Worm (Caenorhabditis elegans) whole organism, L1 larva: ENCODE measurements around the gene eol-1.

Source experiments
- C34B4.2 ChIP-seq: sonication (generic microtip); optimal IDR thresholded peaks from 2 replicates; lab custom pipeline; 2017; ENCODE audit warnings: mild to moderate bottlenecking, missing genetic modification characterization, missing compliant biosample characterization
- F16B12.6 ChIP-seq: fragments of 150-350 bp; optimal IDR thresholded peaks from 2 replicates; lab custom pipeline; 2014; ENCODE audit warnings: missing biosample characterization, missing genetic modification characterization
- Y116A8C.19 ChIP-seq: sonication (generic microtip); optimal IDR thresholded peaks from 2 replicates; lab custom pipeline; 2016; ENCODE audit warnings: missing compliant biosample characterization, missing genetic modification characterization, borderline replicate concordance
- aly-2 ChIP-seq: fragments of 150-350 bp; optimal IDR thresholded peaks from 2 replicates; lab custom pipeline; 2014; ENCODE audit warnings: missing biosample characterization, missing genetic modification characterization
- ceh-63 ChIP-seq: fragments of 200-800 bp; sonication (Bioruptor generic); optimal IDR thresholded peaks from 2 replicates; lab custom pipeline; 2018; ENCODE audit warnings: mild to moderate bottlenecking, missing genetic modification characterization, missing compliant biosample characterization
- ceh-8 ChIP-seq: fragments of 200-800 bp; sonication (Bioruptor generic); optimal IDR thresholded peaks from 2 replicates; lab custom pipeline; 2018; ENCODE audit warnings: mild to moderate bottlenecking, missing genetic modification characterization, moderate library complexity, missing compliant biosample characterization
- ceh-82 ChIP-seq, 3 experiments: fragments of 150-350 bp in 1 of 3; sonication (generic microtip) in 2 of 3; optimal IDR thresholded peaks; 2 replicates each; lab custom pipeline; 2014 to 2017; ENCODE audit warnings: missing biosample characterization in 3 of 3, missing genetic modification characterization in 3 of 3
- dsc-1 ChIP-seq: sonication (generic microtip); optimal IDR thresholded peaks from 2 replicates; lab custom pipeline; 2016; ENCODE audit warnings: mild to moderate bottlenecking, missing genetic modification characterization, missing compliant biosample characterization
- efl-3 ChIP-seq: fragments of 200-800 bp; sonication (Bioruptor generic); optimal IDR thresholded peaks from 2 replicates; lab custom pipeline; 2018; ENCODE audit warnings: mild to moderate bottlenecking, missing genetic modification characterization, missing compliant biosample characterization
- egl-13 ChIP-seq: sonication (generic microtip); optimal IDR thresholded peaks from 2 replicates; lab custom pipeline; 2016; ENCODE audit warnings: missing genotype, missing genetic modification reagents, missing genetic modification characterization, missing compliant biosample characterization
- egl-27 ChIP-seq, 2 experiments: fragments of 150-350 bp in 1 of 2; sonication (generic microtip); optimal IDR thresholded peaks; 3 replicates each; lab custom pipeline; 2017 to 2018; ENCODE audit warnings: missing biosample characterization in 2 of 2, missing genetic modification characterization in 2 of 2, missing genetic modification reagents in 2 of 2
- elt-3 ChIP-seq, 6 experiments: fragments of 150-350 bp in 1 of 6; sonication (generic microtip); optimal IDR thresholded peaks; 2 replicates each; lab custom pipeline; 2017 to 2018; ENCODE audit warnings: missing biosample characterization in 6 of 6, missing genetic modification characterization in 6 of 6, inconsistent platforms in 1 of 6
- ets-5 ChIP-seq: fragments of 200-800 bp; sonication (Bioruptor generic); IDR thresholded peaks from 2 replicates; pipeline ENCODE4 v1.3.6; 2022; ENCODE audit warnings: missing genetic modification characterization, missing compliant biosample characterization
- fkh-8 ChIP-seq: sonication (generic microtip); optimal IDR thresholded peaks from 2 replicates; lab custom pipeline; 2016; ENCODE audit warnings: mild to moderate bottlenecking, missing genetic modification characterization, missing compliant biosample characterization
- hlh-17 ChIP-seq: fragments of 200-800 bp; sonication (Bioruptor generic); optimal IDR thresholded peaks from 2 replicates; lab custom pipeline; 2018; ENCODE audit warnings: missing genetic modification characterization, mild to moderate bottlenecking, missing compliant biosample characterization, moderate library complexity, borderline replicate concordance
- hpl-2 ChIP-seq: fragments of 150-350 bp; optimal IDR thresholded peaks from 2 replicates; lab custom pipeline; 2014; ENCODE audit warnings: missing biosample characterization, missing genetic modification reagents, missing genetic modification characterization
- jun-1 ChIP-seq: fragments of 150-350 bp; optimal IDR thresholded peaks from 2 replicates; lab custom pipeline; 2014; ENCODE audit warnings: missing biosample characterization, missing genetic modification reagents, missing genetic modification characterization
- lin-13 ChIP-seq: fragments of 150-350 bp; optimal IDR thresholded peaks from 2 replicates; lab custom pipeline; 2014; ENCODE audit warnings: missing biosample characterization, missing genetic modification reagents, missing genetic modification characterization
- lir-3 ChIP-seq: sonication (generic microtip); optimal IDR thresholded peaks from 2 replicates; lab custom pipeline; 2016; ENCODE audit warnings: mild to moderate bottlenecking, missing genetic modification characterization, moderate library complexity, missing compliant biosample characterization; ENCODE audit not compliant: poor library complexity
- mab-9 ChIP-seq: fragments of 200-800 bp; sonication (Bioruptor generic); IDR thresholded peaks from 2 replicates; pipeline ENCODE4 v1.3.6; 2022; ENCODE audit warnings: missing genetic modification reagents, missing genetic modification characterization, missing compliant biosample characterization
- mep-1 ChIP-seq: fragments of 150-350 bp; optimal IDR thresholded peaks from 2 replicates; lab custom pipeline; 2014; ENCODE audit warnings: missing biosample characterization, missing genetic modification characterization
- nhr-11 ChIP-seq: fragments of 150-350 bp; optimal IDR thresholded peaks from 2 replicates; lab custom pipeline; 2014; ENCODE audit warnings: missing biosample characterization, missing genetic modification characterization
- nhr-12 ChIP-seq: sonication (generic microtip); optimal IDR thresholded peaks from 2 replicates; lab custom pipeline; 2017; ENCODE audit warnings: missing biosample characterization, missing genetic modification characterization
- nhr-19 ChIP-seq: fragments of 200-800 bp; sonication (Bioruptor generic); conservative IDR thresholded peaks from 2 replicates; pipeline ENCODE4 v1.3.6; 2022; ENCODE audit warnings: missing genetic modification characterization, missing compliant biosample characterization
- nhr-71 ChIP-seq: sonication (generic microtip); optimal IDR thresholded peaks from 2 replicates; lab custom pipeline; 2016; ENCODE audit warnings: mild to moderate bottlenecking, missing genetic modification characterization, moderate library complexity, missing compliant biosample characterization
- nhr-76 ChIP-seq: sonication (generic microtip); optimal IDR thresholded peaks from 2 replicates; lab custom pipeline; 2017; ENCODE audit warnings: missing biosample characterization, missing genetic modification characterization
- nhr-84 ChIP-seq: sonication (generic microtip); optimal IDR thresholded peaks from 2 replicates; lab custom pipeline; 2017; ENCODE audit warnings: missing biosample characterization, missing genetic modification characterization
- nhr-90 ChIP-seq: sonication (generic microtip); optimal IDR thresholded peaks from 2 replicates; lab custom pipeline; 2016; ENCODE audit warnings: mild to moderate bottlenecking, missing genetic modification characterization, missing compliant biosample characterization; ENCODE audit not compliant: poor library complexity
- pag-3 ChIP-seq: sonication (generic microtip); optimal IDR thresholded peaks from 2 replicates; lab custom pipeline; 2017; ENCODE audit warnings: missing genetic modification characterization, mild to moderate bottlenecking, missing compliant biosample characterization, antibody characterized with exemption, borderline replicate concordance; ENCODE audit not compliant: insufficient read depth
- pax-3 ChIP-seq: fragments of 200-800 bp; sonication (Bioruptor generic); optimal IDR thresholded peaks from 2 replicates; lab custom pipeline; 2018; ENCODE audit warnings: mild to moderate bottlenecking, missing genetic modification characterization, moderate library complexity, missing compliant biosample characterization
- rnt-1 ChIP-seq: sonication (generic microtip); optimal IDR thresholded peaks from 2 replicates; lab custom pipeline; 2016; ENCODE audit warnings: mild to moderate bottlenecking, missing genetic modification characterization, moderate library complexity, missing compliant biosample characterization
- skn-1 ChIP-seq: fragments of 150-350 bp; optimal IDR thresholded peaks from 2 replicates; lab custom pipeline; 2014; ENCODE audit warnings: missing biosample characterization, missing genetic modification characterization
- sox-4 ChIP-seq: sonication (generic microtip); optimal IDR thresholded peaks from 2 replicates; lab custom pipeline; 2016; ENCODE audit warnings: missing genetic modification characterization, missing compliant biosample characterization
- tbx-2 ChIP-seq: sonication (generic microtip); optimal IDR thresholded peaks from 2 replicates; lab custom pipeline; 2016; ENCODE audit warnings: missing genetic modification characterization, missing compliant biosample characterization
- tlp-1 ChIP-seq: fragments of 150-350 bp; optimal IDR thresholded peaks from 2 replicates; lab custom pipeline; 2014; ENCODE audit warnings: missing biosample characterization, missing genetic modification characterization
- unc-30 ChIP-seq: sonication (generic microtip); optimal IDR thresholded peaks from 2 replicates; lab custom pipeline; 2017; ENCODE audit warnings: missing biosample characterization, missing genetic modification characterization
- unc-98 ChIP-seq: fragments of 200-800 bp; sonication (Bioruptor generic); IDR thresholded peaks from 2 replicates; pipeline ENCODE4 v1.3.6; 2022; ENCODE audit warnings: missing genetic modification characterization, missing compliant biosample characterization
- vab-15 ChIP-seq: sonication (generic microtip); optimal IDR thresholded peaks from 2 replicates; lab custom pipeline; 2017; ENCODE audit warnings: missing genotype, mild to moderate bottlenecking, missing genetic modification characterization, missing compliant biosample characterization
- xbp-1 ChIP-seq: sonication (generic microtip); optimal IDR thresholded peaks from 2 replicates; lab custom pipeline; 2016; ENCODE audit warnings: missing genetic modification characterization, missing compliant biosample characterization
- ztf-11 ChIP-seq, 2 experiments: sonication (generic microtip); optimal IDR thresholded peaks; 2 replicates each; lab custom pipeline; 2016 to 2017; ENCODE audit warnings: missing genetic modification characterization in 2 of 2, missing biosample characterization in 1 of 2, missing compliant biosample characterization in 1 of 2
- ztf-4 ChIP-seq: fragments of 150-350 bp; optimal IDR thresholded peaks from 2 replicates; lab custom pipeline; 2014; ENCODE audit warnings: missing biosample characterization, missing genetic modification characterization

eol-1 gene

ce11 chrV:14012002-14012554 is 31.4 kb upstream of the eol-1 start, which contains the start of the genes ddx-17 and aip-1 (continued):
- no peak for TF ChIP-seq ztf-4
- TF ChIP-seq mep-1 = peak; percentile 82
- no peak for TF ChIP-seq C34B4.2 (tag; lab: Kevin White, UChicago)
- no peak for TF ChIP-seq ztf-11 (tag; optimal IDR thresholded peaks at IDR 0.05; lab: Kevin White, UChicago)
- TF ChIP-seq lir-3 (tag; lab: Kevin White, UChicago) = no peak
- no peak for TF ChIP-seq pag-3 (tag; lab: Kevin White, UChicago)
- TF ChIP-seq tbx-2 (tag; lab: Kevin White, UChicago) = peak; percentile 76
- no peak for TF ChIP-seq nhr-84 (tag; lab: Kevin White, UChicago)
- no peak for TF ChIP-seq nhr-76 (tag; lab: Kevin White, UChicago)
- TF ChIP-seq xbp-1 = peak; percentile 60
- peak; percentile 86 for TF ChIP-seq nhr-71 (tag; lab: Kevin White, UChicago)
- TF ChIP-seq sox-4 (tag; lab: Kevin White, UChicago) = peak; percentile 41
- peak; percentile 55 for TF ChIP-seq dsc-1 (tag; lab: Kevin White, UChicago)
- peak; percentile 20; the same call in 1 of the 2 replicates for TF ChIP-seq mab-9 (GFP tag; lab: Robert Waterston, UW)
- TF ChIP-seq Y116A8C.19 (tag; lab: Kevin White, UChicago) = no peak
- TF ChIP-seq pax-3 (tag; lab: Kevin White, UChicago) = peak; percentile 74
- TF ChIP-seq nhr-19 (GFP tag; lab: Robert Waterston, UW) = peak; percentile 67
- TF ChIP-seq hpl-2 (GFP tag; lab: Kevin White, UChicago) = peak; percentile 37
- TF ChIP-seq elt-3 (tag; optimal IDR thresholded peaks at IDR 0.05; lab: Kevin White, UChicago) = peak in 1 of 6 experiments; percentile 49
- TF ChIP-seq aly-2 = no peak
- TF ChIP-seq nhr-11 (tag; lab: Kevin White, UChicago) = no peak
- TF ChIP-seq vab-15 (tag; lab: Kevin White, UChicago) = peak; percentile 1
- no peak for TF ChIP-seq ceh-63 (GFP tag; lab: Kevin White, UChicago)
- peak; percentile 9 for TF ChIP-seq F16B12.6
- peak; percentile 61 for TF ChIP-seq lin-13 (GFP tag; lab: Kevin White, UChicago)
- no peak for TF ChIP-seq efl-3 (GFP tag; lab: Kevin White, UChicago)
- TF ChIP-seq fkh-8 (tag; lab: Kevin White, UChicago) = peak; percentile 91
- TF ChIP-seq tlp-1 (tag; lab: Kevin White, UChicago) = no peak
- no peak for TF ChIP-seq unc-30 (tag; lab: Kevin White, UChicago)
- peak; percentile 42 for TF ChIP-seq nhr-90
- peak; percentile 74 for TF ChIP-seq rnt-1 (tag; lab: Kevin White, UChicago)
- peak; percentile 61 for TF ChIP-seq jun-1 (tag; lab: Kevin White, UChicago)
- TF ChIP-seq egl-27 (tag; optimal IDR thresholded peaks at IDR 0.05; lab: Kevin White, UChicago) = no peak
- TF ChIP-seq nhr-12 (tag; lab: Kevin White, UChicago) = no peak
- no peak for TF ChIP-seq hlh-17 (GFP tag; lab: Kevin White, UChicago)
- TF ChIP-seq, all 84 proteins: peak for 47

ce11 chrV:14011427-14011826 is 30.7 kb upstream of the eol-1 start:
- TF ChIP-seq unc-98 (no peak), ceh-82 (tag; optimal IDR thresholded peaks at IDR 0.05; lab: Kevin White, UChicago) (no peak), skn-1 (tag; lab: Kevin White, UChicago) (no peak), ets-5 (0 out of 2 replicates have a peak, but pooled peaks have one; percentile 77), egl-13 (tag; lab: Kevin White, UChicago) (no peak), ceh-8 (GFP tag; lab: Kevin White, UChicago) (peak; percentile 39)
- TF ChIP-seq, all 84 proteins: peak for 2
